Fruit fly (Drosophila melanogaster) whole organism, embryonic: ENCODE data around the gene Pi4KIIalpha.

ENCODE experiments used
- Bgb ChIP-seq: fragments of 200-800 bp; sonication (Bioruptor generic); IDR thresholded peaks from 2 replicates; pipeline ENCODE4 v1.3.6; 2022; ENCODE audit warnings: missing biosample characterization, missing genetic modification characterization; ENCODE audit not compliant: partially characterized antibody
- CG10959 ChIP-seq: fragments of 200-800 bp; sonication (Bioruptor generic); IDR thresholded peaks from 2 replicates; pipeline ENCODE4 v1.3.6; 2022; ENCODE audit warnings: missing biosample characterization, missing genetic modification characterization
- CG11560 ChIP-seq: fragments of 200-800 bp; sonication (Bioruptor generic); IDR thresholded peaks from 3 replicates; pipeline ENCODE4 v1.3.6; 2022; ENCODE audit warnings: missing biosample characterization, missing genetic modification characterization
- CG11696 ChIP-seq: fragments of 200-800 bp; sonication (Bioruptor generic); IDR thresholded peaks from 2 replicates; pipeline ENCODE4 v1.3.6; 2022; ENCODE audit warnings: missing biosample characterization, missing genetic modification characterization
- CG11723 ChIP-seq: fragments of 200-800 bp; sonication (Bioruptor generic); optimal IDR thresholded peaks from 2 replicates; lab custom pipeline; 2017; ENCODE audit warnings: missing biosample characterization, mild to moderate bottlenecking, missing genetic modification characterization
- CG12219 ChIP-seq: fragments of 200-800 bp; sonication (Bioruptor generic); optimal IDR thresholded peaks from 3 replicates; lab custom pipeline; 2018; ENCODE audit warnings: missing biosample characterization, mild to moderate bottlenecking, missing genetic modification characterization
- CG14014 ChIP-seq: fragments of 200-800 bp; sonication (Bioruptor generic); IDR thresholded peaks from 2 replicates; pipeline ENCODE4 v1.3.6; 2022; ENCODE audit warnings: missing biosample characterization, missing genetic modification characterization
- CG2120 ChIP-seq: fragments of 200-800 bp; sonication (Bioruptor generic); optimal IDR thresholded peaks from 3 replicates; lab custom pipeline; 2016; ENCODE audit warnings: missing biosample characterization, missing genetic modification characterization
- CG31224 ChIP-seq: fragments of 200-800 bp; sonication (Bioruptor generic); IDR thresholded peaks from 2 replicates; pipeline ENCODE4 v1.3.6; 2022; ENCODE audit warnings: missing biosample characterization, missing genetic modification characterization
- CG31441 ChIP-seq: fragments of 200-800 bp; sonication (Bioruptor generic); IDR thresholded peaks from 2 replicates; pipeline ENCODE4 v1.3.6; 2022; ENCODE audit warnings: missing biosample characterization, missing genetic modification characterization
- CG3281 ChIP-seq: fragments of 200-800 bp; sonication (Bioruptor generic); optimal IDR thresholded peaks from 3 replicates; lab custom pipeline; 2017; ENCODE audit warnings: missing biosample characterization, mild to moderate bottlenecking, missing genetic modification characterization
- CG33213 ChIP-seq: fragments of 200-800 bp; sonication (Bioruptor generic); optimal IDR thresholded peaks from 3 replicates; lab custom pipeline; 2016; ENCODE audit warnings: missing biosample characterization, missing genetic modification characterization
- CG3847 ChIP-seq: fragments of 200-800 bp; sonication (Bioruptor generic); IDR thresholded peaks from 2 replicates; pipeline ENCODE4 v1.3.6; 2022; ENCODE audit warnings: missing biosample characterization, missing genetic modification characterization
- CG6689 ChIP-seq: fragments of 200-800 bp; sonication (Bioruptor generic); IDR thresholded peaks from 2 replicates; pipeline ENCODE4 v1.3.6; 2022; ENCODE audit warnings: missing biosample characterization, missing genetic modification characterization
- CG7745 ChIP-seq: fragments of 200-800 bp; sonication (Bioruptor generic); optimal IDR thresholded peaks from 2 replicates; lab custom pipeline; 2018; ENCODE audit warnings: missing biosample characterization, mild to moderate bottlenecking, missing genetic modification characterization, moderate library complexity
- CG8765 ChIP-seq: fragments of 200-800 bp; sonication (Bioruptor generic); IDR thresholded peaks from 2 replicates; pipeline ENCODE4 v1.3.6; 2022; ENCODE audit warnings: missing biosample characterization, missing genetic modification characterization
- CG8944 ChIP-seq: fragments of 200-800 bp; sonication (Bioruptor generic); optimal IDR thresholded peaks from 3 replicates; lab custom pipeline; 2016; ENCODE audit warnings: missing biosample characterization, missing genetic modification characterization
- CG9215 ChIP-seq: fragments of 200-800 bp; sonication (Bioruptor generic); IDR thresholded peaks from 2 replicates; pipeline ENCODE4 v1.3.6; 2022; ENCODE audit warnings: missing biosample characterization, missing genetic modification characterization
- CG9437 ChIP-seq: fragments of 200-800 bp; sonication (Bioruptor generic); optimal IDR thresholded peaks from 2 replicates; lab custom pipeline; 2018; ENCODE audit warnings: missing biosample characterization, mild to moderate bottlenecking, missing genetic modification characterization
- CG9609 ChIP-seq: fragments of 200-800 bp; sonication (Bioruptor generic); optimal IDR thresholded peaks from 3 replicates; lab custom pipeline; 2016; ENCODE audit warnings: missing biosample characterization, missing genetic modification characterization
- Camta ChIP-seq: fragments of 200-800 bp; sonication (Bioruptor generic); optimal IDR thresholded peaks from 2 replicates; lab custom pipeline; 2016; ENCODE audit warnings: missing biosample characterization, missing genetic modification characterization
- Doc3 ChIP-seq: fragments of 200-800 bp; sonication (Bioruptor generic); IDR thresholded peaks from 3 replicates; pipeline ENCODE4 v1.3.6; 2022; ENCODE audit warnings: missing biosample characterization, missing genetic modification characterization; ENCODE audit not compliant: partially characterized antibody
- Ets65A ChIP-seq: fragments of 200-800 bp; sonication (Bioruptor generic); peaks from one replicate; lab custom pipeline; 2016; ENCODE audit warnings: missing biosample characterization, missing genetic modification characterization
- Ets97D ChIP-seq: fragments of 200-800 bp; sonication (Bioruptor generic); optimal IDR thresholded peaks from 3 replicates; lab custom pipeline; 2016; ENCODE audit warnings: missing biosample characterization, missing genetic modification characterization
- Fer1 ChIP-seq: fragments of 200-800 bp; sonication (Bioruptor generic); optimal IDR thresholded peaks from 2 replicates; lab custom pipeline; 2017; ENCODE audit warnings: missing biosample characterization, mild to moderate bottlenecking, missing genetic modification characterization
- Fer2 ChIP-seq: fragments of 200-800 bp; sonication (Bioruptor generic); optimal IDR thresholded peaks from 2 replicates; lab custom pipeline; 2018; ENCODE audit warnings: missing biosample characterization, mild to moderate bottlenecking, missing genetic modification characterization, moderate library complexity
- Gsc ChIP-seq: fragments of 200-800 bp; sonication (Bioruptor generic); IDR thresholded peaks from 2 replicates; pipeline ENCODE4 v1.3.6; 2022; ENCODE audit warnings: missing biosample characterization, missing genetic modification characterization
- Hey ChIP-seq: fragments of 200-800 bp; sonication (Bioruptor generic); optimal IDR thresholded peaks from 3 replicates; lab custom pipeline; 2018; ENCODE audit warnings: missing biosample characterization, mild to moderate bottlenecking, missing genetic modification characterization
- HmgZ ChIP-seq: fragments of 200-800 bp; sonication (Bioruptor generic); optimal IDR thresholded peaks from 2 replicates; lab custom pipeline; 2018; ENCODE audit warnings: missing biosample characterization, mild to moderate bottlenecking, missing genetic modification characterization
- Hr51 ChIP-seq, 2 experiments: fragments of 200-800 bp; sonication (Bioruptor generic); optimal IDR thresholded peaks; 2 replicates in 1 of 2; 3 replicates in 1 of 2; lab custom pipeline; 2016 to 2018; ENCODE audit warnings: missing biosample characterization in 2 of 2, missing genetic modification characterization in 2 of 2, mild to moderate bottlenecking in 1 of 2, moderate library complexity in 1 of 2
- MTF-1 ChIP-seq: fragments of 200-800 bp; sonication (Bioruptor generic); optimal IDR thresholded peaks from 2 replicates; lab custom pipeline; 2018; ENCODE audit warnings: missing biosample characterization, mild to moderate bottlenecking, missing genetic modification characterization, borderline replicate concordance
- Mrtf ChIP-seq: fragments of 200-800 bp; sonication (Bioruptor generic); IDR thresholded peaks from 3 replicates; pipeline ENCODE4 v1.3.6; 2022; ENCODE audit warnings: missing biosample characterization, missing genetic modification characterization
- NC2α ChIP-seq: fragments of 200-800 bp; sonication (Bioruptor generic); optimal IDR thresholded peaks from 2 replicates; lab custom pipeline; 2016; ENCODE audit warnings: missing biosample characterization, missing genetic modification characterization
- Rfx ChIP-seq: fragments of 200-800 bp; sonication (Bioruptor generic); IDR thresholded peaks from 2 replicates; pipeline ENCODE4 v1.3.6; 2022; ENCODE audit warnings: missing biosample characterization, missing genetic modification characterization
- Sry-β ChIP-seq: fragments of 200-800 bp; sonication (Bioruptor generic); optimal IDR thresholded peaks from 2 replicates; lab custom pipeline; 2018; ENCODE audit warnings: missing biosample characterization, mild to moderate bottlenecking, missing genetic modification characterization, moderate library complexity
- Ssrp ChIP-seq: fragments of 200-800 bp; sonication (Bioruptor generic); optimal IDR thresholded peaks from 2 replicates; lab custom pipeline; 2018; ENCODE audit warnings: missing biosample characterization, mild to moderate bottlenecking, missing genetic modification characterization, moderate library complexity
- Vsx1 ChIP-seq: fragments of 200-800 bp; sonication (Bioruptor generic); optimal IDR thresholded peaks from 2 replicates; lab custom pipeline; 2017; ENCODE audit warnings: missing biosample characterization, mild to moderate bottlenecking, missing genetic modification characterization, missing genetic modification reagents
- bab2 ChIP-seq: fragments of 200-800 bp; sonication (Bioruptor generic); optimal IDR thresholded peaks from 2 replicates; lab custom pipeline; 2016; ENCODE audit warnings: missing biosample characterization, missing genetic modification characterization
- bowl ChIP-seq: fragments of 200-800 bp; sonication (Bioruptor generic); IDR thresholded peaks from 2 replicates; pipeline ENCODE4 v1.3.6; 2022; ENCODE audit warnings: missing biosample characterization, missing genetic modification characterization
- chinmo ChIP-seq: fragments of 200-800 bp; sonication (Bioruptor generic); IDR thresholded peaks from 4 replicates; pipeline ENCODE4 v1.3.6; 2022; ENCODE audit warnings: missing biosample characterization, missing genetic modification characterization; ENCODE audit not compliant: partially characterized antibody
- disco-r ChIP-seq: fragments of 200-800 bp; sonication (Bioruptor generic); optimal IDR thresholded peaks from 2 replicates; lab custom pipeline; 2016; ENCODE audit warnings: missing biosample characterization, missing genetic modification characterization
- dpn ChIP-seq, 2 experiments: fragments of 200-800 bp; sonication (Bioruptor generic); optimal IDR thresholded peaks; 3 replicates each; lab custom pipeline; 2016; ENCODE audit warnings: missing biosample characterization in 2 of 2, missing genetic modification characterization in 2 of 2
- dysf ChIP-seq: fragments of 200-800 bp; sonication (Bioruptor generic); IDR thresholded peaks from 3 replicates; pipeline ENCODE4 v1.3.6; 2022; ENCODE audit warnings: missing biosample characterization, missing genetic modification characterization
- exex ChIP-seq: fragments of 200-800 bp; sonication (Bioruptor generic); optimal IDR thresholded peaks from 4 replicates; lab custom pipeline; 2018; ENCODE audit warnings: missing biosample characterization, mild to moderate bottlenecking, missing genetic modification characterization, moderate library complexity
- fu2 ChIP-seq: fragments of 200-800 bp; sonication (Bioruptor generic); optimal IDR thresholded peaks from 2 replicates; lab custom pipeline; 2016; ENCODE audit warnings: missing biosample characterization, missing genetic modification characterization
- hbn ChIP-seq: fragments of 200-800 bp; sonication (Bioruptor generic); IDR thresholded peaks from 2 replicates; pipeline ENCODE4 v1.3.6; 2022; ENCODE audit warnings: missing biosample characterization, missing genetic modification characterization; ENCODE audit not compliant: partially characterized antibody
- hth ChIP-seq: fragments of >200 bp; optimal IDR thresholded peaks from 2 replicates; lab custom pipeline; 2017; ENCODE audit warnings: inconsistent platforms
- lab ChIP-seq: fragments of 200-800 bp; sonication (Bioruptor generic); optimal IDR thresholded peaks from 3 replicates; lab custom pipeline; 2017; ENCODE audit warnings: missing biosample characterization, missing genetic modification characterization, mild to moderate bottlenecking, moderate library complexity, missing genetic modification reagents
- maf-S ChIP-seq: fragments of 200-800 bp; sonication (Bioruptor generic); optimal IDR thresholded peaks from 2 replicates; lab custom pipeline; 2016; ENCODE audit warnings: missing biosample characterization, missing genetic modification characterization
- pho ChIP-seq: fragments of 200-800 bp; sonication (Bioruptor generic); optimal IDR thresholded peaks from 2 replicates; lab custom pipeline; 2016; ENCODE audit warnings: missing biosample characterization, missing genetic modification characterization
- slbo ChIP-seq: fragments of 200-800 bp; sonication (Bioruptor generic); IDR thresholded peaks from 2 replicates; pipeline ENCODE4 v1.3.6; 2022; ENCODE audit warnings: missing biosample characterization, missing genetic modification characterization
- tio ChIP-seq: fragments of 200-800 bp; sonication (Bioruptor generic); optimal IDR thresholded peaks from 2 replicates; lab custom pipeline; 2017; ENCODE audit warnings: missing biosample characterization, missing genetic modification characterization, inconsistent platforms

Pi4KIIalpha gene

DNA sequence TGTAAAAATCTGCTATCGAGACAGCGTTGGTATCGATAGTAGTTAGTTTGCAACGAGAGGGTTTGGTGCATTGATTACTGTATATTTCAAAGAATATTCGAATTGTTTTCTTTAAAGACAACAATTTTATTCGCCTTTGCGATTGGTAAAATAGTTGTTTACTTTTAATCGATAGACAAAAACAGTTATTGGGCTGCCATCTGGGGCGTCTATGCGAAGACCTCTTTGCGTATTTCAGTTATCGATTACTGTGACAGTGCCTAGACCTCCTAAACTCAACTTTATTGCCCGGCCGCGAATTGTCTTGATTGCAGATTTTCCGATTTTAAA lies 49.6 kb upstream of the Pi4KIIalpha start, which contains the start of gene Atu (continued):
- peak; percentile 2 for TF ChIP-seq NC2α (GFP tag; lab: Kevin White, UChicago)
- peak; percentile 49; the same call in 1 of the 2 replicates for TF ChIP-seq slbo
- TF ChIP-seq CG9609 (GFP tag; lab: Kevin White, UChicago) = no peak
- TF ChIP-seq CG3847 (GFP tag; lab: Robert Waterston, UW) = peak; percentile 62
- peak; percentile 92 for TF ChIP-seq Doc3
- TF ChIP-seq Ssrp (tag; lab: Kevin White, UChicago) = no peak
- TF ChIP-seq CG9215 = no peak
- no peak for TF ChIP-seq bowl (GFP tag; lab: Robert Waterston, UW)
- no peak for TF ChIP-seq disco-r (GFP tag; lab: Kevin White, UChicago)
- TF ChIP-seq CG31441 (GFP tag; lab: Robert Waterston, UW) = peak; percentile 43; the same call in 1 of the 2 replicates
- TF ChIP-seq Ets65A (GFP tag; lab: Kevin White, UChicago) = no peak
- TF ChIP-seq Sry-β = no peak
- TF ChIP-seq Vsx1 (GFP tag; lab: Kevin White, UChicago) = no peak
- TF ChIP-seq bab2 = no peak
- TF ChIP-seq chinmo (GFP tag; lab: Robert Waterston, UW) = peak; percentile 87
- peak in 1 of 2 experiments; percentile 3 for TF ChIP-seq Hr51 (GFP tag; optimal IDR thresholded peaks at IDR 0.05; lab: Kevin White, UChicago)
- TF ChIP-seq CG2120 = peak; percentile 72
- 0 out of 3 replicates have a peak, but pooled peaks have one; percentile 10 for TF ChIP-seq CG11560 (tag; lab: Robert Waterston, UW)
- TF ChIP-seq MTF-1 (GFP tag; lab: Kevin White, UChicago) = no peak
- TF ChIP-seq CG14014 (GFP tag; lab: Robert Waterston, UW) = no peak
- peak; percentile 89 for TF ChIP-seq hbn
- TF ChIP-seq maf-S = no peak
- TF ChIP-seq Camta (GFP tag; lab: Kevin White, UChicago) = no peak
- TF ChIP-seq Fer1 (GFP tag; lab: Kevin White, UChicago) = peak; percentile 3
- TF ChIP-seq CG7745 (tag; lab: Kevin White, UChicago) = no peak
- TF ChIP-seq fu2 (GFP tag; lab: Kevin White, UChicago) = no peak
- no peak for TF ChIP-seq CG8765
- peak; percentile 79 for TF ChIP-seq HmgZ (tag; lab: Kevin White, UChicago)
- no peak for TF ChIP-seq exex (tag; lab: Kevin White, UChicago)
- peak; percentile 66 for TF ChIP-seq Ets97D (GFP tag; lab: Kevin White, UChicago)
- TF ChIP-seq CG8944 (GFP tag; lab: Kevin White, UChicago) = no peak
- peak; percentile 2 for TF ChIP-seq CG3281 (GFP tag; lab: Kevin White, UChicago)
- no peak for TF ChIP-seq CG6689 (GFP tag; lab: Robert Waterston, UW)
- no peak for TF ChIP-seq CG11696 (GFP tag; lab: Robert Waterston, UW)
- TF ChIP-seq Bgb (GFP tag; lab: Robert Waterston, UW) = peak; percentile 87
- no peak for TF ChIP-seq dysf (GFP tag; lab: Robert Waterston, UW)
- no peak for TF ChIP-seq CG11723
- TF ChIP-seq CG12219 (GFP tag; lab: Kevin White, UChicago) = no peak
- TF ChIP-seq hth (lab: Kevin White, UChicago) = no peak
- TF ChIP-seq CG10959 (GFP tag; lab: Robert Waterston, UW) = no peak
- no peak for TF ChIP-seq tio (GFP tag; lab: Kevin White, UChicago)
- no peak for TF ChIP-seq lab (GFP tag; lab: Kevin White, UChicago)
- TF ChIP-seq Mrtf (GFP tag; lab: Robert Waterston, UW) = no peak
- no peak for TF ChIP-seq Gsc (GFP tag; lab: Robert Waterston, UW)
- TF ChIP-seq Hey (tag; lab: Kevin White, UChicago) = no peak
- TF ChIP-seq Fer2 (tag; lab: Kevin White, UChicago) = no peak
- no peak for TF ChIP-seq CG31224
- peak; percentile 38 for TF ChIP-seq pho (GFP tag; lab: Kevin White, UChicago)
- TF ChIP-seq Rfx (GFP tag; lab: Robert Waterston, UW) = peak; percentile 41; the same call in 1 of the 2 replicates
- TF ChIP-seq CG9437 (GFP tag; lab: Kevin White, UChicago) = peak; percentile 24
- TF ChIP-seq dpn (GFP tag; optimal IDR thresholded peaks at IDR 0.05; lab: Kevin White, UChicago) = peak in 1 of 2 experiments; percentile 16
- no peak for TF ChIP-seq CG33213 (GFP tag; lab: Kevin White, UChicago)
